Fruit fly (Drosophila melanogaster) whole organism, pupa: ENCODE results near the gene Argk1.

ENCODE experiments used
- CG10348 ChIP-seq: fragments of 200-800 bp; sonication (Bioruptor generic); IDR thresholded peaks from 2 replicates; pipeline ENCODE4 v1.3.6; 2022; ENCODE audit warnings: missing biosample characterization, missing genetic modification characterization
- CG12605 ChIP-seq: fragments of 200-800 bp; sonication (Bioruptor generic); IDR thresholded peaks from 2 replicates; pipeline ENCODE4 v1.3.6; 2022; ENCODE audit warnings: missing biosample characterization, missing genetic modification characterization
- CG13204 ChIP-seq: fragments of 200-800 bp; sonication (Bioruptor generic); optimal IDR thresholded peaks from 2 replicates; lab custom pipeline; 2018; ENCODE audit warnings: missing biosample characterization, mild to moderate bottlenecking, missing genetic modification characterization, moderate library complexity
- CG14655 ChIP-seq: fragments of 200-800 bp; sonication (Bioruptor generic); optimal IDR thresholded peaks from 3 replicates; lab custom pipeline; 2017; ENCODE audit warnings: mild to moderate bottlenecking, missing biosample characterization, missing genetic modification reagents, missing genetic modification characterization
- CG15710 ChIP-seq: fragments of 200-800 bp; sonication (Bioruptor generic); optimal IDR thresholded peaks from 2 replicates; lab custom pipeline; 2018; ENCODE audit warnings: missing biosample characterization, mild to moderate bottlenecking, missing genetic modification characterization, moderate library complexity
- CG17806 ChIP-seq: fragments of 200-800 bp; sonication (Bioruptor generic); optimal IDR thresholded peaks from 2 replicates; lab custom pipeline; 2018; ENCODE audit warnings: missing biosample characterization, mild to moderate bottlenecking, missing genetic modification characterization, moderate library complexity
- CG32121 ChIP-seq: fragments of 200-800 bp; sonication (Bioruptor generic); IDR thresholded peaks from 2 replicates; pipeline ENCODE4 v1.3.6; 2022; ENCODE audit warnings: missing biosample characterization, missing genetic modification characterization
- CG34367 ChIP-seq: fragments of 200-800 bp; sonication (Bioruptor generic); optimal IDR thresholded peaks from 2 replicates; lab custom pipeline; 2018; ENCODE audit warnings: missing biosample characterization, mild to moderate bottlenecking, missing genetic modification characterization
- CG4496 ChIP-seq: fragments of 200-800 bp; sonication (Bioruptor generic); IDR thresholded peaks from 3 replicates; pipeline ENCODE4 v1.3.6; 2022; ENCODE audit warnings: missing biosample characterization, missing genetic modification characterization
- CG8159 ChIP-seq: fragments of 200-800 bp; sonication (Bioruptor generic); optimal IDR thresholded peaks from 3 replicates; lab custom pipeline; 2018; ENCODE audit warnings: missing biosample characterization, mild to moderate bottlenecking, missing genetic modification characterization, moderate library complexity
- CG8301 ChIP-seq: fragments of 200-800 bp; sonication (Bioruptor generic); optimal IDR thresholded peaks from 2 replicates; lab custom pipeline; 2018; ENCODE audit warnings: missing biosample characterization, mild to moderate bottlenecking, missing genetic modification characterization
- CG9948 ChIP-seq: fragments of 200-800 bp; sonication (Bioruptor generic); optimal IDR thresholded peaks from 2 replicates; lab custom pipeline; 2018; ENCODE audit warnings: missing biosample characterization, mild to moderate bottlenecking, missing genetic modification characterization, moderate library complexity
- D1 ChIP-seq: fragments of 200-800 bp; sonication (Bioruptor generic); optimal IDR thresholded peaks from 2 replicates; lab custom pipeline; 2018; ENCODE audit warnings: missing biosample characterization, mild to moderate bottlenecking, missing genetic modification characterization, moderate library complexity
- EcR ChIP-seq: fragments of 200-800 bp; sonication (Bioruptor generic); optimal IDR thresholded peaks from 3 replicates; lab custom pipeline; 2019; ENCODE audit warnings: missing biosample characterization, missing genetic modification characterization, mild to moderate bottlenecking, moderate library complexity, missing genetic modification reagents
- Ets98B ChIP-seq: fragments of 200-800 bp; sonication (Bioruptor generic); IDR thresholded peaks from 2 replicates; pipeline ENCODE4 v1.3.6; 2022; ENCODE audit warnings: missing biosample characterization, missing genetic modification characterization
- Pif1A ChIP-seq: fragments of 200-800 bp; sonication (Bioruptor generic); optimal IDR thresholded peaks from 3 replicates; lab custom pipeline; 2016; ENCODE audit warnings: missing biosample characterization, missing genetic modification characterization
- Pif1B ChIP-seq: fragments of 200-800 bp; sonication (Bioruptor generic); optimal IDR thresholded peaks from 3 replicates; lab custom pipeline; 2016; ENCODE audit warnings: missing biosample characterization, missing genetic modification characterization
- Snoo ChIP-seq: fragments of 200-800 bp; sonication (Bioruptor generic); optimal IDR thresholded peaks from 3 replicates; lab custom pipeline; 2017; ENCODE audit warnings: missing biosample characterization, mild to moderate bottlenecking, missing genetic modification characterization, inconsistent platforms
- fd96Ca ChIP-seq: fragments of 200-800 bp; sonication (Bioruptor generic); IDR thresholded peaks from 3 replicates; pipeline ENCODE4 v1.3.6; 2022; ENCODE audit warnings: missing biosample characterization, missing genetic modification characterization
- gl ChIP-seq: fragments of 200-800 bp; sonication (Bioruptor generic); optimal IDR thresholded peaks from 2 replicates; lab custom pipeline; 2018; ENCODE audit warnings: missing biosample characterization, mild to moderate bottlenecking, missing genetic modification characterization
- rn ChIP-seq: fragments of 200-800 bp; sonication (Bioruptor generic); IDR thresholded peaks from 2 replicates; pipeline ENCODE4 v1.3.6; 2022; ENCODE audit warnings: missing biosample characterization, missing genetic modification characterization

Gene Argk1

dm6 chr3L:9027122-9027696 is 38.6 kb downstream of the Argk1 start:
- TF ChIP-seq D1 (tag; lab: Kevin White, UChicago), result no peak

- TF ChIP-seq CG15710, result no peak
- TF ChIP-seq CG34367 (tag; lab: Kevin White, UChicago), result no peak
- no peak for TF ChIP-seq EcR (GFP tag; lab: Kevin White, UChicago)
- no peak for TF ChIP-seq CG8159
- TF ChIP-seq CG4496 (GFP tag; lab: Robert Waterston, UW), result no peak
- TF ChIP-seq CG9948 (tag; lab: Kevin White, UChicago), result no peak
- no peak for TF ChIP-seq CG32121 (GFP tag; lab: Robert Waterston, UW)
- no peak for TF ChIP-seq fd96Ca (GFP tag; lab: Robert Waterston, UW)
- TF ChIP-seq CG12605 (GFP tag; lab: Robert Waterston, UW), result no peak
- no peak for TF ChIP-seq CG17806 (tag; lab: Kevin White, UChicago)
- no peak for TF ChIP-seq D1 (tag; lab: Kevin White, UChicago)
- TF ChIP-seq Snoo (tag; lab: Kevin White, UChicago), result no peak
- no peak for TF ChIP-seq CG13204 (GFP tag; lab: Kevin White, UChicago)
- no peak for TF ChIP-seq CG14655 (GFP tag; lab: Kevin White, UChicago)
- no peak for TF ChIP-seq Ets98B (GFP tag; lab: Robert Waterston, UW)
- no peak for TF ChIP-seq gl (tag; lab: Kevin White, UChicago)
- TF ChIP-seq Pif1B, result no peak
- no peak for TF ChIP-seq CG10348 (GFP tag; lab: Robert Waterston, UW)
- TF ChIP-seq Pif1A, result no peak
These were observed 39.3 kb downstream of the Argk1 start for dm6 chr3L:9026568-9026967.

- TF ChIP-seq CG14655 (GFP tag; lab: Kevin White, UChicago) (no peak), CG13204 (GFP tag; lab: Kevin White, UChicago) (no peak), gl (tag; lab: Kevin White, UChicago) (no peak), Ets98B (GFP tag; lab: Robert Waterston, UW) (no peak), CG34367 (tag; lab: Kevin White, UChicago) (no peak), CG10348 (GFP tag; lab: Robert Waterston, UW) (no peak), CG12605 (GFP tag; lab: Robert Waterston, UW) (no peak), EcR (GFP tag; lab: Kevin White, UChicago) (no peak), CG17806 (tag; lab: Kevin White, UChicago) (peak; percentile 23), fd96Ca (GFP tag; lab: Robert Waterston, UW) (no peak), CG15710 (peak; percentile 23), CG32121 (GFP tag; lab: Robert Waterston, UW) (no peak), CG4496 (GFP tag; lab: Robert Waterston, UW) (no peak), D1 (tag; lab: Kevin White, UChicago) (no peak), CG8301 (tag; lab: Kevin White, UChicago) (no peak), Snoo (tag; lab: Kevin White, UChicago) (no peak), Pif1B (no peak), CG9948 (tag; lab: Kevin White, UChicago) (no peak), rn (GFP tag; lab: Robert Waterston, UW) (no peak), Pif1A (peak; percentile 20), CG8159 (peak; percentile 44)
These were observed 40.1 kb downstream of the Argk1 start for dm6 chr3L:9025680-9026079.

DNA sequence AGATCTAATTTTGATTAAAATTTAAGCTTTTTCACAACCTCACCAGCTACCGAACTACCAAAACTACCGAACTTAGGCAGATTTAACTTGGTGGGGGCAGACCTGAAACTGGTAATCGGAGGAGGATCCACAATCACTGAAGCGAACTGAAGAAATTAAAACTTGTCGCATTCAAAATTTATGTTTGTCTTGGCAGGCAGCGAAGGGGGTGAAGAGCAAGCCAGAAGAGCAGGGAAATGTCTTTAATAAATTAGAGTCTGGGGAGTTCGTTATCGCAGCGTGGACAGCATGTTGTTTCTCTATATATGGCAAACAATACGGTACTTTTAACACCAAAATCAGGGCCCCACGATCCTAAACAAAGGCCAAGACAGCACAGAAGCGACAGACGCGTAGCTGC is 40.6 kb downstream of the Argk1 start:
- TF ChIP-seq Pif1B (no peak), CG8159 (no peak), CG8301 (tag; lab: Kevin White, UChicago) (no peak), EcR (GFP tag; lab: Kevin White, UChicago) (no peak), CG34367 (tag; lab: Kevin White, UChicago) (no peak), CG14655 (GFP tag; lab: Kevin White, UChicago) (no peak), CG15710 (no peak), Ets98B (GFP tag; lab: Robert Waterston, UW) (no peak), D1 (tag; lab: Kevin White, UChicago) (no peak), fd96Ca (GFP tag; lab: Robert Waterston, UW) (no peak), gl (tag; lab: Kevin White, UChicago) (no peak), CG10348 (GFP tag; lab: Robert Waterston, UW) (no peak), CG17806 (tag; lab: Kevin White, UChicago) (no peak), Snoo (tag; lab: Kevin White, UChicago) (no peak), CG12605 (GFP tag; lab: Robert Waterston, UW) (no peak), rn (GFP tag; lab: Robert Waterston, UW) (no peak), CG9948 (tag; lab: Kevin White, UChicago) (no peak), CG32121 (GFP tag; lab: Robert Waterston, UW) (no peak), CG13204 (GFP tag; lab: Kevin White, UChicago) (no peak), Pif1A (no peak)

- TF ChIP-seq CG4496 (GFP tag; lab: Robert Waterston, UW) (no peak), CG12605 (GFP tag; lab: Robert Waterston, UW) (no peak), CG15710 (no peak), CG34367 (tag; lab: Kevin White, UChicago) (no peak), CG8159 (no peak), CG8301 (tag; lab: Kevin White, UChicago) (no peak), EcR (GFP tag; lab: Kevin White, UChicago) (no peak), CG9948 (tag; lab: Kevin White, UChicago) (no peak), gl (tag; lab: Kevin White, UChicago) (no peak), CG10348 (GFP tag; lab: Robert Waterston, UW) (no peak), CG17806 (tag; lab: Kevin White, UChicago) (no peak), rn (GFP tag; lab: Robert Waterston, UW) (no peak), Ets98B (GFP tag; lab: Robert Waterston, UW) (no peak), CG14655 (GFP tag; lab: Kevin White, UChicago) (no peak), Pif1B (no peak), CG32121 (GFP tag; lab: Robert Waterston, UW) (no peak)
These were observed 41.1 kb downstream of the Argk1 start for dm6 chr3L:9024741-9025140.
